Worm (Caenorhabditis elegans): ENCODE data around the gene unc-129.
"Not testable (repeated sequence)": the region's sequence is repeated elsewhere in the genome, so short reads cannot be mapped to it uniquely, and the experiment has no call there.

Gene unc-129

DNA sequence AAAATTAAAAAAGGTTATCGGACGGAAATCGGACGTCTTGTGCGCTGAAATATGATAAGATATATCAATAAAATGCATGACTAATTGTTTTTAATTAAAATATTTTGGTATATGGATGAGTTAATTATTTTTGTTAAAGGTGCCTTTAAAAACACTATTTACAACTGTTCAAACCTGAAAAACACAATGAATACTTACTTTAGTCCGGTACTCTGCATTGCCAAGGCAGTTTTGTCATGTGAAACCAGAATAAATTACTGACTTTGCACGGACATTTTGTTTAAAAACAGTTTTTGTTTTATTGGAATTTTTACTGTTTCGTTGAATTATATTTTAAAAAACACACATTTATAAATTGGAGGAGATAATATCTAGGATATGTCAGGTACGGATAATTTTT is 37.2 kb downstream of the unc-129 start, which contains the start of gene suex-2:
Gene suex-2, plus strand, starts transcription at position 301 of the 400 bp plus-strand sequence.
- TF ChIP-seq lir-1 (GFP tag; conservative IDR thresholded peaks at IDR 0.05) (no peak), die-1 (tag; optimal IDR thresholded peaks at IDR 0.05) (no peak), fkh-3 (tag; optimal IDR thresholded peaks at IDR 0.05) (no peak), F22D6.2 (tag; optimal IDR thresholded peaks at IDR 0.05) (no peak), egl-44 (GFP tag; IDR thresholded peaks at IDR 0.05) (no peak)

ce11 chrIV:8965883-8966282 is 39.3 kb downstream of the unc-129 start, which contains the start of gene C53B4.2:
Gene C53B4.2 (plus strand): TSS chrIV:8966183.
- TF ChIP-seq madf-6 (GFP tag; IDR thresholded peaks at IDR 0.05) (no peak), fkh-3 (tag; optimal IDR thresholded peaks at IDR 0.05) (no peak), mcd-1 (GFP tag; IDR thresholded peaks at IDR 0.05) (no peak), mes-4 (tag; optimal IDR thresholded peaks at IDR 0.05) (no peak), ceh-91 (GFP tag; IDR thresholded peaks at IDR 0.05) (no peak), hlh-26 (GFP tag; conservative IDR thresholded peaks at IDR 0.05) (no peak), ztf-3 (GFP tag; optimal IDR thresholded peaks at IDR 0.05) (no peak), ccch-3 (GFP tag; optimal IDR thresholded peaks at IDR 0.05) (no peak), aptf-3 (GFP tag; IDR thresholded peaks at IDR 0.05) (no peak), ztf-6 (GFP tag; IDR thresholded peaks at IDR 0.05) (no peak), cebp-1 (GFP tag; IDR thresholded peaks at IDR 0.05) (no peak), cebp-1 (tag; optimal IDR thresholded peaks at IDR 0.05) (no peak)

- TF ChIP-seq aptf-3 (GFP tag; IDR thresholded peaks at IDR 0.05): 0 out of 2 replicates have a peak, but pooled peaks have one; percentile 60
- TF ChIP-seq B0261.1 (tag; optimal IDR thresholded peaks at IDR 0.05): peak; percentile 57
- 0 out of 2 replicates have a peak, but pooled peaks have one; percentile 33 for TF ChIP-seq Y56A3A.18 (GFP tag; IDR thresholded peaks at IDR 0.05)
- peak; percentile 36; the same call in 1 of the 2 replicates for TF ChIP-seq ceh-91 (GFP tag; IDR thresholded peaks at IDR 0.05)
- peak; percentile 42; the same call in 1 of the 2 replicates for TF ChIP-seq rcor-1 (GFP tag; IDR thresholded peaks at IDR 0.05)
- TF ChIP-seq cebp-1 (GFP tag; IDR thresholded peaks at IDR 0.05): peak; percentile 63
- TF ChIP-seq cebp-1 (tag; optimal IDR thresholded peaks at IDR 0.05); rpc-1 (optimal IDR thresholded peaks at IDR 0.05): not testable (repeated sequence)
- 0 out of 2 replicates have a peak, but pooled peaks have one; percentile 40 for TF ChIP-seq ztf-28 (GFP tag; IDR thresholded peaks at IDR 0.05)
- TF ChIP-seq hmg-1.2 (GFP tag; IDR thresholded peaks at IDR 0.05): peak; percentile 51
- 0 out of 2 replicates have a peak, but pooled peaks have one; percentile 11 for TF ChIP-seq ztf-6 (GFP tag; IDR thresholded peaks at IDR 0.05)
- 0 out of 2 replicates have a peak, but pooled peaks have one; percentile 31 for TF ChIP-seq let-526 (GFP tag; IDR thresholded peaks at IDR 0.05)
- peak; percentile 63; the same call in 1 of the 2 replicates for TF ChIP-seq madf-3 (GFP tag; IDR thresholded peaks at IDR 0.05)
- peak; percentile 69; the same call in 1 of the 2 replicates for TF ChIP-seq dox-1 (GFP tag; IDR thresholded peaks at IDR 0.05)
- TF ChIP-seq ceh-58 (GFP tag; IDR thresholded peaks at IDR 0.05): 0 out of 2 replicates have a peak, but pooled peaks have one; percentile 53
- TF ChIP-seq C17E4.6 (GFP tag; IDR thresholded peaks at IDR 0.05): peak; percentile 12; the same call in 1 of the 2 replicates
- peak; percentile 83 for TF ChIP-seq ceh-40 (GFP tag; IDR thresholded peaks at IDR 0.05)
- 0 out of 2 replicates have a peak, but pooled peaks have one; percentile 9 for TF ChIP-seq cebp-2 (GFP tag; IDR thresholded peaks at IDR 0.05)
- 0 out of 2 replicates have a peak, but pooled peaks have one; percentile 77 for TF ChIP-seq nhr-120 (GFP tag; IDR thresholded peaks at IDR 0.05)
- TF ChIP-seq nfyb-1 (GFP tag; IDR thresholded peaks at IDR 0.05): peak; percentile 55; the same call in 1 of the 2 replicates
- TF ChIP-seq egl-44 (GFP tag; IDR thresholded peaks at IDR 0.05): peak; percentile 62
- peak; percentile 38; the same call in 1 of the 2 replicates for TF ChIP-seq D2030.7 (GFP tag; IDR thresholded peaks at IDR 0.05)
- TF ChIP-seq rpc-1 (tag; optimal IDR thresholded peaks at IDR 0.05): peak; percentile 51
- peak; percentile 85 for TF ChIP-seq tbp1 (GFP tag; optimal IDR thresholded peaks at IDR 0.05)
- peak; percentile 95 for TF ChIP-seq lin-26 (GFP tag; IDR thresholded peaks at IDR 0.05)
- 0 out of 2 replicates have a peak, but pooled peaks have one; percentile 13 for TF ChIP-seq attf-3 (GFP tag; conservative IDR thresholded peaks at IDR 0.05)
- TF ChIP-seq ztf-25 (GFP tag; IDR thresholded peaks at IDR 0.05): peak; percentile 79; the same call in 1 of the 2 replicates
- 0 out of 2 replicates have a peak, but pooled peaks have one; percentile 34 for TF ChIP-seq Y53G8AR.9 (GFP tag; conservative IDR thresholded peaks at IDR 0.05)
- 0 out of 2 replicates have a peak, but pooled peaks have one; percentile 17 for TF ChIP-seq egl-18 (GFP tag; IDR thresholded peaks at IDR 0.05)
- TF ChIP-seq Y95B8A.8 (GFP tag; IDR thresholded peaks at IDR 0.05): 0 out of 2 replicates have a peak, but pooled peaks have one; percentile 22
Observed at ce11 chrIV:8964042-8964441, 41.2 kb downstream of the unc-129 start.

Measured in whole organism, young adult.